Worm (Caenorhabditis elegans): Measurements from ENCODE around the gene lury-1.
A peak's percentile ranks its signal among the peaks of the same experiment; 100 is the strongest.

Gene lury-1

ce11 chrIII:12186111-12186510 is at the start of gene lury-1:
TSS of gene lury-1 (plus strand) at chrIII:12186411.
- TF ChIP-seq eor-1 (tag; optimal IDR thresholded peaks at IDR 0.05), result no peak
- no peak for TF ChIP-seq egl-5 (tag; optimal IDR thresholded peaks at IDR 0.05)
- no peak for TF ChIP-seq ztf-4 (tag; optimal IDR thresholded peaks at IDR 0.05)
- TF ChIP-seq unc-62 (GFP tag; optimal IDR thresholded peaks at IDR 0.05), result no peak
- TF ChIP-seq nhr-12 (tag; optimal IDR thresholded peaks at IDR 0.05), result no peak
- TF ChIP-seq R02D3.7 (tag; optimal IDR thresholded peaks at IDR 0.05), result no peak
- TF ChIP-seq pha-4 (tag; optimal IDR thresholded peaks at IDR 0.05), result no peak
- no peak for TF ChIP-seq elt-2 (tag; optimal IDR thresholded peaks at IDR 0.05)
- TF ChIP-seq lsy-12 (tag; optimal IDR thresholded peaks at IDR 0.05), result no peak
- TF ChIP-seq nhr-28 (tag; optimal IDR thresholded peaks at IDR 0.05), result no peak
- TF ChIP-seq unc-39 (tag; optimal IDR thresholded peaks at IDR 0.05), result no peak

ce11 chrIII:12137095-12137494 is 49.1 kb upstream of the lury-1 start:
- no peak for TF ChIP-seq pqm-1 (tag; optimal IDR thresholded peaks at IDR 0.05)
- TF ChIP-seq nhr-12 (tag; optimal IDR thresholded peaks at IDR 0.05), result no peak
- no peak for TF ChIP-seq pha-4 (tag; optimal IDR thresholded peaks at IDR 0.05)
- no peak for TF ChIP-seq ztf-11 (tag; optimal IDR thresholded peaks at IDR 0.05)
- no peak for TF ChIP-seq nhr-11 (tag; optimal IDR thresholded peaks at IDR 0.05)
- no peak for TF ChIP-seq nhr-237 (tag; optimal IDR thresholded peaks at IDR 0.05)
- TF ChIP-seq nhr-28 (tag; optimal IDR thresholded peaks at IDR 0.05), result no peak
- no peak for TF ChIP-seq elt-1 (tag; optimal IDR thresholded peaks at IDR 0.05)
- TF ChIP-seq ceh-82 (tag; optimal IDR thresholded peaks at IDR 0.05), result no peak
- TF ChIP-seq ceh-28 (tag; optimal IDR thresholded peaks at IDR 0.05), result no peak
- no peak for TF ChIP-seq mml-1 (tag; optimal IDR thresholded peaks at IDR 0.05)
- no peak for TF ChIP-seq nfya-1 (tag; optimal IDR thresholded peaks at IDR 0.05; ENCODE audit: insufficient read depth)
- TF ChIP-seq fkh-10 (GFP tag; optimal IDR thresholded peaks at IDR 0.05), result no peak
- TF ChIP-seq nhr-76 (tag; optimal IDR thresholded peaks at IDR 0.05), result no peak
- no peak for TF ChIP-seq ceh-16 (tag; optimal IDR thresholded peaks at IDR 0.05)
- no peak for TF ChIP-seq nhr-77 (tag; optimal IDR thresholded peaks at IDR 0.05)
- no peak for TF ChIP-seq fkh-2 (tag; optimal IDR thresholded peaks at IDR 0.05)
- no peak for TF ChIP-seq skn-1 (tag; optimal IDR thresholded peaks at IDR 0.05)

ce11 chrIII:12137515-12137914 is 48.7 kb upstream of the lury-1 start:
- TF ChIP-seq nfya-1 (tag; optimal IDR thresholded peaks at IDR 0.05; ENCODE audit: insufficient read depth), result peak; percentile 98
- no peak for TF ChIP-seq nhr-77 (tag; optimal IDR thresholded peaks at IDR 0.05)
- no peak for TF ChIP-seq lin-39 (tag; optimal IDR thresholded peaks at IDR 0.05)
- no peak for TF ChIP-seq eor-1 (tag; optimal IDR thresholded peaks at IDR 0.05)

- peak; percentile 68 for TF ChIP-seq elt-2 (tag; optimal IDR thresholded peaks at IDR 0.05)
- peak; percentile 32 for TF ChIP-seq pha-4 (tag; optimal IDR thresholded peaks at IDR 0.05)
- no peak for TF ChIP-seq ceh-28 (tag; optimal IDR thresholded peaks at IDR 0.05)
- peak; percentile 22 for TF ChIP-seq pqm-1 (tag; optimal IDR thresholded peaks at IDR 0.05)
Measured at ce11 chrIII:12138235-12138634, 48.0 kb upstream of the lury-1 start.

ce11 chrIII:12139471-12139870 is 46.7 kb upstream of the lury-1 start:
- TF ChIP-seq lin-39 (tag; optimal IDR thresholded peaks at IDR 0.05), result no peak
- TF ChIP-seq nhr-77 (tag; optimal IDR thresholded peaks at IDR 0.05), result no peak
- peak; percentile 31 for TF ChIP-seq nhr-25 (tag; optimal IDR thresholded peaks at IDR 0.05)
- TF ChIP-seq nhr-237 (tag; optimal IDR thresholded peaks at IDR 0.05), result no peak
- no peak for TF ChIP-seq fos-1 (tag; optimal IDR thresholded peaks at IDR 0.05)
- no peak for TF ChIP-seq elt-3 (tag; optimal IDR thresholded peaks at IDR 0.05)

- TF ChIP-seq ceh-82 (tag; optimal IDR thresholded peaks at IDR 0.05) (no peak), ceh-28 (tag; optimal IDR thresholded peaks at IDR 0.05) (no peak), nhr-23 (tag; optimal IDR thresholded peaks at IDR 0.05) (peak; percentile 83), nhr-12 (tag; optimal IDR thresholded peaks at IDR 0.05) (no peak), nfya-1 (tag; optimal IDR thresholded peaks at IDR 0.05; ENCODE audit: insufficient read depth) (peak; percentile 89), sea-2 (GFP tag; optimal IDR thresholded peaks at IDR 0.05) (no peak)
Measured at ce11 chrIII:12142419-12143107, 43.6 kb upstream of the lury-1 start.
